Fruit fly (Drosophila melanogaster) Kc167 (cell line): ENCODE results near the gene ND-ACP.
A peak's percentile ranks its signal among the peaks of the same experiment; 100 is the strongest.

Experiments
- Myc ChIP-seq: fragments of >200 bp; optimal IDR thresholded peaks from 2 replicates; lab custom pipeline; 2017; ENCODE audit warnings: missing external identifiers
- Sin3A ChIP-seq: fragments of >200 bp; optimal IDR thresholded peaks from 2 replicates; lab custom pipeline; 2018; ENCODE audit warnings: missing external identifiers
- h ChIP-seq: fragments of >200 bp; optimal IDR thresholded peaks from 3 replicates; lab custom pipeline; 2018; ENCODE audit warnings: missing external identifiers
- insv ChIP-seq: fragments of >200 bp; optimal IDR thresholded peaks from 3 replicates; lab custom pipeline; 2018; ENCODE audit warnings: missing external identifiers
- psq ChIP-seq: fragments of >200 bp; optimal IDR thresholded peaks from 2 replicates; lab custom pipeline; 2017; ENCODE audit warnings: missing external identifiers
- ttk ChIP-seq: sonication (Bioruptor generic); optimal IDR thresholded peaks from 2 replicates; lab custom pipeline; 2017; ENCODE audit warnings: missing external identifiers

ND-ACP gene

DNA sequence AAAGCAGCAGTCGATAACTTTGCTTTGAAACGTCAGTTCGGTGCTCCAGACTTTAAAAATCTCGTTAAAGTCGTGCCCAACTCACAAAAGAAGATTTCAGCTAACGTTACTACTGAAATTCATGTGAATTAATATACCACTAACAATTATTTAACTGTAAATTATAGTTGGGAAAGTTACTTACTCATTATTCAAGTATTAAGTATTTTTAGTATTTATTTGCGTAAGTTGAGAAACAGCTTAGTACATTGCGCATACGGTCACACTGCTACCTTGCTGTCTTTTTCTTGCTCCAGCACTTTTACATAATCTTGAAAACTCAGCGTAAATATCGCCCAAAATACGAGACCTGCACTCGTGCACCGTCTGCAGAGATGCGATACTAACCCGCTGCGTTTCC lies at the start of gene ND-ACP:
TSS of gene ND-ACP (plus strand) at position 226 of the 400 bp plus-strand sequence.
- TF ChIP-seq ttk (lab: Kevin White, UChicago), result no peak
- peak; percentile 70 for TF ChIP-seq psq (lab: Kevin White, UChicago)
- TF ChIP-seq Myc (lab: Kevin White, UChicago), result no peak

DNA sequence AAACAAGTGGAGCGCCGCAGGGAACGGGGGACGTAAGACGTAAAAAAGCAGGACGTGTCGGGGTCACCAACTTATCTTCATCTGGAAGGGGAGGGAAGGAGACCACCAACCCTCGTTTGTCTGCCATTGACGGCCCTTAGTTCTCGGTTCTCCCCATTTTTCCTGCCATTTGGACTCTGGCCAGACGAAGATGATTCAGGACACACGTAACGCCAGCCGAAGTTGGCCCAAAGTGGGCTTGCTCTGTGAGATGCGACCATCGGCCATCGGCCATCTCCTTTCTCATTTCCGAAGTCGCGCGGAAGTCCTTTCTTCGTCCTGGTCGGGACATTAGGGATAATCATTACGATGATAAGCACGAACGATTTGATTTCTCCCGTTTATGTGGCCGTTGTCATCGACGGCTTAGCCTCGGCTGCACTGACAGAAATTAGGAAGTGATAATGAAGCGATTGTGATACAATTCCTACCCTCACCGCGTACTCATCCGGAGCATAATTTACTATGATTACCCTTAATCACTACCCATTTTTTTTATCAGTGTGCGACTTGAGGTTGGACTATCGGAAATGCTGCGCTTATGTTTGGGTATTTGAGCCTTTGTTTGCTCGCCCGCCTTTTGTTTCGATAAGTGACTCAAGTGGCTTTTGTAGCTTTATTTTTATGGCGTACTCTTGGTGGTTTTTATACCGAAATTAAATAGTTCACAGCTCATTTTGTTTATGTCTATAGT lies 48.7 kb upstream of the ND-ACP start:
- no peak for TF ChIP-seq h (lab: Kevin White, UChicago)
- TF ChIP-seq psq (lab: Kevin White, UChicago), result no peak
- TF ChIP-seq insv (lab: Kevin White, UChicago), result no peak
- no peak for TF ChIP-seq Sin3A

DNA sequence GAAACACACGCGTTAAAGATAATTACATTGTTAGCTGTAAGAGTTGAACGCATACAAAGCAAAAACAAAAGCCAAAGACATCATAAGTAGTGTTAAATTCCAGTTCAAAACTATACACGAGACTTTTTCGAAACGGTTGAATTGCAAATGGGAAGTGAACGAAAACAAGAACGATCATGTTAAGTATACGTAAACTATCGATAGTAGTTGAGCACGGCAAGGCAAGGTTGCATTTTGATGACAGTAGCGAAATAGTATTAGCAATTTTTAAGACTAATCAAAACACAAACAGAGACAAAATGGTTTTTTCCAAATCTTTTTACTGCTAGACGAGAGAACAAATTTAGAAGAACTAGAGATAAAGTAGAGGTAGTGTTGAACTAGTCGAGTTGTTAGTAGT lies 34.9 kb upstream of the ND-ACP start:
- no peak for TF ChIP-seq insv (lab: Kevin White, UChicago)
- no peak for TF ChIP-seq ttk (lab: Kevin White, UChicago)
- no peak for TF ChIP-seq h (lab: Kevin White, UChicago)
- no peak for TF ChIP-seq psq (lab: Kevin White, UChicago)
- no peak for TF ChIP-seq Sin3A
- no peak for TF ChIP-seq Myc (lab: Kevin White, UChicago)

DNA sequence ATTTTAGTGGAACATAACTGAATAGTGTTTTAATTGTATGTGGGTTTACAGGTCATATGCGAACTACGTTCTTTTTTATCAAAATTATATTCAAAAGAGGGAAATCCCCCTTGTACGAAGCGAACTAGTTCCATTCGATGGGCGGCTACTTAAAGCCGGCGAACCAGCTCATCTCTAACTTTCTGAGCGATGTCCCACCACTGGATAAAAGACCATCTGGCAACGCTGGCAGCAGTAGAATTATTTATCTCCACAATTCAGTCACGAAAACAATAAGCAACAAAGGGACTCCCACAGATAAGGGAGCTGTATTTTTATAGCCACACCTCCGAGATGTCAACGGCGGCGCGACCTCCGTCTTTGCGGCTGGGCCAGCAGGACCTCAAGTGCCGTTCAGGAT lies 34.1 kb upstream of the ND-ACP start, which contains the start of gene Rabex-5:
TSS of gene Rabex-5 (plus strand) at position 221 of the 400 bp plus-strand sequence.
- TF ChIP-seq ttk (lab: Kevin White, UChicago) (no peak), Sin3A (no peak), psq (lab: Kevin White, UChicago) (no peak), insv (lab: Kevin White, UChicago) (no peak), h (lab: Kevin White, UChicago) (no peak), Myc (lab: Kevin White, UChicago) (no peak)

DNA sequence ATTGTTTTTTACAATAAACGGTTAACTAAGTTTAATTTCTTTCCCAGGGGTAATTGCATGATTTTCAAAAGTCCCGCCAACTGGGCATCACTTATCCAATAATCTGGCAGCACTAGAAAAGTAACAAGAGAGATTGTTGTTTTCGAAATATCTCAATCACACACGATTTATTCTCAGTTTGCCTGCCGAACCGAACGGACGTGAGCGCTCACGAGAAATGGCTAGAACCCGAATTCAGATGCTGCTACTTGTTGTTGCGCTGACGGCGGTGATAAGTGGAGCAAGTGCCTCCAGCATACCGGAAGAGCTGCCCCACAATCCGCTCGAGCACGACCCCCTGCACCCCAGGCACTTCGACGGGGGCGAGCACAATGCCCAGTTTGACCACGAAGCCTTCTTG lies 31.2 kb upstream of the ND-ACP start, which contains the start of gene scf:
TSS of gene scf (plus strand) at position 164 of the 400 bp plus-strand sequence.
- TF ChIP-seq h (lab: Kevin White, UChicago), result no peak
- TF ChIP-seq ttk (lab: Kevin White, UChicago), result no peak
- TF ChIP-seq insv (lab: Kevin White, UChicago), result no peak
- TF ChIP-seq Sin3A, result no peak
- no peak for TF ChIP-seq psq (lab: Kevin White, UChicago)
- no peak for TF ChIP-seq Myc (lab: Kevin White, UChicago)

DNA sequence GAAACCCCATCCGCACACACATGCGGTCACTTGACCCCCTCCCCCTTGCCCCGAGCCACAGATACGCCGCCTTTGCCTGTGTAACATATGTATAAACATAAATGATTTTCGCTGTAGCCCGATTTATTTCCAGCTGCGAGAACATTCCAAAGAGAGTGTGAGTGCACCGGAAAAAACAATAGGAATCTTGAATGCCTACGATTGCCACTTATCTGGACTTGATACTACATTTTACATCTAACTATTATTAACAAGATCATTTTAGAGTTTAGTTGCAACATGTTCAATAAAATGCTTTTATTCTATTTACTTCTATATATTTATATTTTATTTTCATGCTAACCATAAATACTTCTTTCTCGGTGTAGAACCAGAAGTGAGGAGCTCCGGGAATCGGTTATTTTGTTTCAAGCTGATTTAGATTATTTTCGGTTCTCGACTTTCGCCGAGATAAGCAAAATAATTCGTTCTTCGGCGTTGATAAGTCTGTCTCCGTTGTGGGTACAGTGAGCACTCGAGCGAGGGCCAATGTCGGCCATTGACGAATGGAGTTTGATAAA lies 29.6 kb upstream of the ND-ACP start:
- no peak for TF ChIP-seq ttk (lab: Kevin White, UChicago)
- TF ChIP-seq insv (lab: Kevin White, UChicago), result no peak
- TF ChIP-seq Sin3A, result no peak
- TF ChIP-seq h (lab: Kevin White, UChicago), result no peak

DNA sequence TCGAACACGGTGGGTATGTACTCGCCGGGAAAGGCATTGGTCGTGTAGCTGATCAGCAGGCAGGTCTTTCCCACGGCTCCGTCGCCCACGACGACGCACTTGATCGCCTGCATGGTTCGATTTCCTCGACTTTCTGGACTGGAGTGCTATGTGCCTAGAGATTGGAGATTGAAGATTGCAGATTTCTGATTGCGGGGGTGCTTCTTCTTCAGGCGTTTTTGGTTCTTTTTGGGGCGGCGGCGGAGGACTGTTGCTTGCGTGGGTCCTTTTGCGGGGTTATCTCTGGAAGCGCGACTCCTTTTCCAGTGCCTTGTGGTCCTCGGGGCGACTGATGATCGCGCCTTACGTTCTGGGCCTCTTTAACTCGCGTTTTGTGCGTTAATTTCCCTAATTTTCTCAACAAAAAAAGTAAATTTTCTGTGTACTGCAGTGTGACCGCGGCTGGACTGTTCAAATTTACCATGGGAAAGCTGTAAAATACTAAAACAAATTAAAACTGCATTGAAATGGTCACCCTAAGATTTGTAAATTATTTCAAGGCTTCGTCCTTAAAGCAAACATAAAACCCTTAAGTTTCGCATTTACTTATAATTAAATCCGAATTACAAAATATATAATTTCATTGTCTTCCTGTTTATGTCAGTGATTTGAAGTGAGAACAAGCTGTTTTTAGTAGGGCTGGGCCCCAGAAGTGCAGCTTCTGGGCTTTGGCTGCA lies 27.4 kb upstream of the ND-ACP start, which contains the start of the genes Rac1 and Acat2:
TSS of gene Rac1 (minus strand) at position 450 of the 716 bp plus-strand sequence.
TSS of gene Acat2 (plus strand) at position 711 of the 716 bp plus-strand sequence.
- TF ChIP-seq insv (lab: Kevin White, UChicago) (no peak), Sin3A (no peak), ttk (lab: Kevin White, UChicago) (no peak), psq (lab: Kevin White, UChicago) (no peak), h (lab: Kevin White, UChicago) (no peak), Myc (lab: Kevin White, UChicago) (no peak)

DNA sequence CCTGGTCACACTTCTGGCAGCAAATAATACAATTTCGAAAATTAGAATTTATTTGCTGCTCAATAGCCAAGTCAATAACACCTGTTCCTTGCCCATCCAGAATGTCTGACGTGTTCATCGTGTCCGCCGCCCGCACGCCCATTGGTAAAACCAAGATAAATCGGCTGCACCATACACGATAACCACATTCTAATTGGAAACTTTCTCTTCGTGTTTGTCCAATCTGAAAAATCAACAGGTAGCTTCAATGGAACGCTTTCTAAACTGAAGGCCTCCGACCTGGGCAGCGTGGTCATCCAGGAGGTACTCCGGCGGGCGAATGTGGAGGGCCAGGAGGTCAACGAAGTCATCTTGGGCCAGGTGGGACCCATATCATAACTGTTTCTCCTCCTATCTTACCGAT lies 26.8 kb upstream of the ND-ACP start:
- no peak for TF ChIP-seq ttk (lab: Kevin White, UChicago)
- no peak for TF ChIP-seq Sin3A
- TF ChIP-seq insv (lab: Kevin White, UChicago), result no peak
- TF ChIP-seq Myc (lab: Kevin White, UChicago), result no peak
- TF ChIP-seq h (lab: Kevin White, UChicago), result no peak
- TF ChIP-seq psq (lab: Kevin White, UChicago), result no peak

DNA sequence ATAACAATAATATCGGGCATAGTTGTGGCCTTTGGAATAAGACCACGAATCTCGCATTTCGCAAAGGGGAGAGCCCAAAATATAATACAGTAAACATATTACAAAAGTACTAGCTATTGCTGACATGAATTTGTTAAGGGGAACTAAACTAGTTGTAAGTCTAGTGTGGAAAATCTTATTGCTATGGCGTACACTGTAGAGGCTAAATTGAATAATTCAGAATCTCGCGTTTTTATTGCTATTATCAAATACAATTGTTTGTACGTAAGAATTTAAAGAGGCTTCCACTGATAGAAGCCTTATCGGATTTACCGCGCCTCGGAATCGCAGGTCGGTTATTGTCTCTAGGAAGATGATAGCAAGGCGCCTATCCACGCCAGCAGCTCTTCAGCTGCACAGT lies 24.4 kb upstream of the ND-ACP start:
- no peak for TF ChIP-seq insv (lab: Kevin White, UChicago)
- TF ChIP-seq ttk (lab: Kevin White, UChicago), result no peak
- TF ChIP-seq h (lab: Kevin White, UChicago), result no peak
- TF ChIP-seq Myc (lab: Kevin White, UChicago), result no peak
- TF ChIP-seq psq (lab: Kevin White, UChicago), result no peak
- no peak for TF ChIP-seq Sin3A

DNA sequence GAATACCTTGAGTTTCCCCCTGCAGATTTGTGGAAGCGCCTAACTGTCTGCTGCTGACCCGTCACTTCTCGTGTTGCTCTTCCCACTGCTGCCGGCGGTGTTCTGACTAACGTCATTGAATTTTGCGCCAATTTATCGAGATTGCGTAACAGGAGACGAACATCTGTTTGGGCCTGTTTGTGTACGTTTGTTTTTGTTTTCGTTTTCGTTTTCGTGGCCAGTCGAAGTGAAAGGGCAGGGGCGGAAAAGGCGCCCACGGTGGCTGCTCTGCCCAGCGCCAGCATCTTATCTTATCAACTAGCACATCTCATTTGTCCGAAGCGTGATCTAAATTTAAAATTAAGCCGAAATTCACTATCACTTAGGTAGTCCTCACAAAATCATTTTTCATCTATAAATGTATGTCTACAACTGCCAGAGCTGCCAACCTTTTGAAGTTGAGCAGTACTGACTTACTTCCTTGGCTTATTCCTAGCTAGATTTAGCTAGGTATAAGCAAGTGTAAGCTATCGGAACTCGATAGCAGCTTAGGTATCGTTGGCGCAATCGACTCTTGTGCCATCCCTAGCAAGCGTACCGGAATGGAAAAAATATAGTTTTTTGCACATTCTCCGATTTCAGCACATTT lies 22.6 kb upstream of the ND-ACP start, which contains the start of the genes Ctr9 and Nt5a:
TSS of gene Ctr9 (plus strand) at position 220 of the 628 bp plus-strand sequence.
TSS of gene Nt5a (minus strand) at position 414 of the 628 bp plus-strand sequence.
- TF ChIP-seq insv (lab: Kevin White, UChicago) (no peak), h (lab: Kevin White, UChicago) (no peak), psq (lab: Kevin White, UChicago) (no peak), ttk (lab: Kevin White, UChicago) (no peak), Myc (lab: Kevin White, UChicago) (no peak), Sin3A (no peak)
